Fruit fly (Drosophila melanogaster): ENCODE measurements around the gene CG11360.

CG11360 gene

dm6 chr4:659884-660846 lies 10.8 kb upstream of the CG11360 start, which contains the start of gene gw (continued):
- TF ChIP-seq Myb (GFP tag; optimal IDR thresholded peaks at IDR 0.05) (peak; percentile 34), crc (GFP tag; optimal IDR thresholded peaks at IDR 0.05) (peak; percentile 63), cato (GFP tag; optimal IDR thresholded peaks at IDR 0.05; ENCODE audit: borderline replicate concordance) (peak; percentile 56), CG10979 (tag; optimal IDR thresholded peaks at IDR 0.05) (peak; percentile 76), CG15479 (GFP tag; optimal IDR thresholded peaks at IDR 0.05) (peak; percentile 20), CG7271 (tag; optimal IDR thresholded peaks at IDR 0.05) (peak; percentile 67), B-H2 (GFP tag; optimal IDR thresholded peaks at IDR 0.05) (peak; percentile 89), CG15696 (tag; optimal IDR thresholded peaks at IDR 0.05) (peak; percentile 80), Sry-δ (GFP tag; optimal IDR thresholded peaks at IDR 0.05) (peak; percentile 76), CG7556 (GFP tag; optimal IDR thresholded peaks at IDR 0.05) (peak; percentile 86), al (GFP tag; IDR thresholded peaks at IDR 0.05) (no peak), CG7357 (GFP tag; IDR thresholded peaks at IDR 0.05) (peak; percentile 97), CG10565 (GFP tag; optimal IDR thresholded peaks at IDR 0.05) (peak; percentile 65), slou (GFP tag; optimal IDR thresholded peaks at IDR 0.05) (peak; percentile 57), Max (GFP tag; optimal IDR thresholded peaks at IDR 0.05) (peak; percentile 83), trem (tag; optimal IDR thresholded peaks at IDR 0.05) (peak; percentile 82), CG11085 (GFP tag; IDR thresholded peaks at IDR 0.05) (no peak), unpg (GFP tag; optimal IDR thresholded peaks at IDR 0.05) (peak; percentile 87), Spps (tag; optimal IDR thresholded peaks at IDR 0.05) (peak; percentile 16), Ptx1 (GFP tag; IDR thresholded peaks at IDR 0.05) (no peak), HLHmδ (GFP tag; optimal IDR thresholded peaks at IDR 0.05) (no peak), kah (GFP tag; optimal IDR thresholded peaks at IDR 0.05) (peak; percentile 24), CG17361 (GFP tag; IDR thresholded peaks at IDR 0.05) (peak; percentile 28; the same call in 1 of the 3 replicates), CG4617 (GFP tag; optimal IDR thresholded peaks at IDR 0.05; ENCODE audit: borderline replicate concordance) (peak; percentile 75), kay (GFP tag; optimal IDR thresholded peaks at IDR 0.05) (peak; percentile 66), Ssrp (tag; optimal IDR thresholded peaks at IDR 0.05) (peak; percentile 62), ewg (GFP tag; optimal IDR thresholded peaks at IDR 0.05) (peak; percentile 82), PHDP (tag; optimal IDR thresholded peaks at IDR 0.05) (peak; percentile 81), CG6765 (GFP tag; optimal IDR thresholded peaks at IDR 0.05) (peak; percentile 65), CG7786 (GFP tag; optimal IDR thresholded peaks at IDR 0.05) (peak; percentile 75), Dll (GFP tag; IDR thresholded peaks at IDR 0.05; ENCODE audit: partially characterized antibody) (peak; percentile 35; the same call in 1 of the 4 replicates), CG16863 (GFP tag; optimal IDR thresholded peaks at IDR 0.05) (peak; percentile 75), CG17912 (GFP tag; optimal IDR thresholded peaks at IDR 0.05) (peak; percentile 22), CG6654 (GFP tag; optimal IDR thresholded peaks at IDR 0.05) (peak; percentile 50), CG9727 (GFP tag; optimal IDR thresholded peaks at IDR 0.05) (peak; percentile 10), CG4854 (GFP tag; optimal IDR thresholded peaks at IDR 0.05) (peak; percentile 79), CG8765 (GFP tag; IDR thresholded peaks at IDR 0.05) (no peak), Ets65A (GFP tag) (peak; percentile 92), H2.0 (GFP tag; IDR thresholded peaks at IDR 0.05) (no peak; the same call in 1 of the 2 replicates), nau (GFP tag; optimal IDR thresholded peaks at IDR 0.05) (peak; percentile 80), Chrac-16 (GFP tag; optimal IDR thresholded peaks at IDR 0.05) (peak; percentile 78), amos (GFP tag; IDR thresholded peaks at IDR 0.05; ENCODE audit: partially characterized antibody) (peak; percentile 81; the same call in 1 of the 2 replicates), repo (GFP tag; optimal IDR thresholded peaks at IDR 0.05) (peak; percentile 37), btn (GFP tag; optimal IDR thresholded peaks at IDR 0.05) (peak; percentile 3), tup (GFP tag; optimal IDR thresholded peaks at IDR 0.05) (peak; percentile 69), fd96Cb (tag; optimal IDR thresholded peaks at IDR 0.05) (peak; percentile 62), Fer3 (tag; optimal IDR thresholded peaks at IDR 0.05) (peak; percentile 79), CG4820 (GFP tag; optimal IDR thresholded peaks at IDR 0.05) (peak; percentile 76)
